Worm (Caenorhabditis elegans) whole organism, L3 larva: ENCODE results near the gene F55G11.6.

Source experiments
- daf-12 ChIP-seq: fragments of 150-350 bp; optimal IDR thresholded peaks from 2 replicates; lab custom pipeline; 2014; ENCODE audit warnings: missing biosample characterization, missing genetic modification reagents, missing genetic modification characterization
- elt-3 ChIP-seq, 3 experiments: fragments of 150-350 bp in 1 of 3; sonication (generic microtip) in 2 of 3; optimal IDR thresholded peaks; 2 replicates in 2 of 3; 4 replicates in 1 of 3; lab custom pipeline; 2014 to 2017; ENCODE audit warnings: missing biosample characterization in 3 of 3, missing genetic modification characterization in 3 of 3
- mdl-1 ChIP-seq: fragments of 150-350 bp; optimal IDR thresholded peaks from 2 replicates; lab custom pipeline; 2014; ENCODE audit warnings: missing biosample characterization, missing genetic modification characterization
- nhr-77 ChIP-seq: fragments of 150-350 bp; optimal IDR thresholded peaks from 2 replicates; lab custom pipeline; 2014; ENCODE audit warnings: missing biosample characterization, missing genetic modification characterization
- unc-62 ChIP-seq: fragments of 150-350 bp; sonication (generic microtip); optimal IDR thresholded peaks from 4 replicates; lab custom pipeline; 2014; ENCODE audit warnings: missing biosample characterization, missing genetic modification reagents, missing genetic modification characterization

DNA sequence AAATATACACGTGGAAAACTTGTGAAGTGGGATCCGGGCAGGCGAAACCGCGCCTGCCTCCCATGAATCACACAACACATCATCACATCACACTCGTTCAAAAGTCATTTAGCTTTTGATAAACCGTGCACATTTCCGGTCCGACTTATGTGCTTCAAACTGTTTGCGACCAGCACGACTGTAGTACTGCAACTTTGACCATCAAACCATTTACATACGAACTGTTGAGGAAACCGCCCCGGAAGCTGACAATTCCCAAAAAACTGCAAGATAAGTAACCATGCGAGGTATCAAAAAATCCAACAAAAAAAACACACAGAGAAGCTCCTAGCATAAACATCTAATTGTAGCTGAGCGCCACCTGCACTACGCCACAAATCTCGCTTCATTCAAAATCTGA is 14.9 kb downstream of the F55G11.6 start:
- TF ChIP-seq elt-3 (tag; optimal IDR thresholded peaks at IDR 0.05; lab: Kevin White, UChicago) (no peak), unc-62 (GFP tag; lab: Kevin White, UChicago) (no peak), nhr-77 (tag; lab: Kevin White, UChicago) (no peak), mdl-1 (tag; lab: Kevin White, UChicago) (no peak), daf-12 (tag; lab: Kevin White, UChicago) (no peak)
